Worm (Caenorhabditis elegans): ENCODE results near the gene F42A9.7.
A peak's percentile ranks its signal among the peaks of the same experiment; 100 is the strongest.

Gene F42A9.7

ce11 chrIV:8629609-8630052 is 12.7 kb upstream of the F42A9.7 start:
- TF ChIP-seq akir-1 (GFP tag; optimal IDR thresholded peaks at IDR 0.05) (no peak), zfh-2 (GFP tag; conservative IDR thresholded peaks at IDR 0.05) (peak; percentile 81), somi-1 (GFP tag; optimal IDR thresholded peaks at IDR 0.05) (peak; percentile 4), chd-7 (tag; optimal IDR thresholded peaks at IDR 0.05) (peak; percentile 53), F52B5.7 (tag; optimal IDR thresholded peaks at IDR 0.05) (no peak), hmg-1.2 (GFP tag; IDR thresholded peaks at IDR 0.05) (peak; percentile 58; the same call in 1 of the 2 replicates), attf-5 (GFP tag; optimal IDR thresholded peaks at IDR 0.05) (peak; percentile 23), mcd-1 (GFP tag; IDR thresholded peaks at IDR 0.05) (0 out of 2 replicates have a peak, but pooled peaks have one; percentile 21), lin-35 (GFP tag; optimal IDR thresholded peaks at IDR 0.05) (peak in 1 of 3 experiments; percentile 73), K12H6.12 (tag; optimal IDR thresholded peaks at IDR 0.05) (peak; percentile 77), cebp-1 (GFP tag; IDR thresholded peaks at IDR 0.05) (no peak), cebp-1 (tag; optimal IDR thresholded peaks at IDR 0.05) (peak; percentile 25)

- TF ChIP-seq nhr-90 (tag; optimal IDR thresholded peaks at IDR 0.05) (no peak), Y95B8A.8 (GFP tag; IDR thresholded peaks at IDR 0.05) (no peak), Y53G8AR.9 (GFP tag; conservative IDR thresholded peaks at IDR 0.05) (0 out of 2 replicates have a peak, but pooled peaks have one; percentile 25), snpc-1.1 (tag; optimal IDR thresholded peaks at IDR 0.05; ENCODE audit: insufficient read depth) (no peak)
These were observed 11.3 kb upstream of the F42A9.7 start for ce11 chrIV:8628262-8628661.

ce11 chrIV:8627328-8627727 is 10.4 kb upstream of the F42A9.7 start, which contains the start of gene F42A9.11:
Gene F42A9.11, plus strand, starts transcription at chrIV:8627637.
- TF ChIP-seq ztf-25 (GFP tag; IDR thresholded peaks at IDR 0.05) (0 out of 2 replicates have a peak, but pooled peaks have one; percentile 17), Y53G8AR.9 (GFP tag; conservative IDR thresholded peaks at IDR 0.05) (no peak), nhr-90 (tag; optimal IDR thresholded peaks at IDR 0.05) (no peak), ztf-22 (GFP tag; optimal IDR thresholded peaks at IDR 0.05) (no peak), hmg-1.2 (GFP tag; IDR thresholded peaks at IDR 0.05) (no peak; the same call in 1 of the 2 replicates), lin-54 (GFP tag; optimal IDR thresholded peaks at IDR 0.05) (no peak), ekl-4 (GFP tag; IDR thresholded peaks at IDR 0.05) (peak; percentile 35; the same call in 1 of the 2 replicates), zim-3 (tag; optimal IDR thresholded peaks at IDR 0.05) (peak; percentile 12), F57C9.4 (tag; optimal IDR thresholded peaks at IDR 0.05) (no peak), unc-62 (GFP tag; optimal IDR thresholded peaks at IDR 0.05) (no peak), let-607 (tag; optimal IDR thresholded peaks at IDR 0.05) (no peak), cebp-1 (GFP tag; IDR thresholded peaks at IDR 0.05) (no peak), cebp-1 (tag; optimal IDR thresholded peaks at IDR 0.05) (peak; percentile 31), F37B4.10 (GFP tag; IDR thresholded peaks at IDR 0.05) (no peak), aptf-3 (GFP tag; IDR thresholded peaks at IDR 0.05) (no peak), B0019.2 (GFP tag; conservative IDR thresholded peaks at IDR 0.05) (no peak), F57A8.1 (GFP tag; optimal IDR thresholded peaks at IDR 0.05) (no peak), tlf-1 (GFP tag; optimal IDR thresholded peaks at IDR 0.05) (no peak), nhr-80 (tag; optimal IDR thresholded peaks at IDR 0.05) (peak; percentile 30), egl-18 (GFP tag; IDR thresholded peaks at IDR 0.05) (no peak), die-1 (tag; optimal IDR thresholded peaks at IDR 0.05) (peak; percentile 14), K11D2.4 (GFP tag; IDR thresholded peaks at IDR 0.05) (peak; percentile 31; the same call in 1 of the 2 replicates), atf-7 (tag; optimal IDR thresholded peaks at IDR 0.05) (no peak), snpc-4 (GFP tag; optimal IDR thresholded peaks at IDR 0.05) (no peak), snpc-4 (tag; optimal IDR thresholded peaks at IDR 0.05) (peak in 3 of 4 experiments; percentile 9 to 29 (median 11)), snpc-1.1 (tag; optimal IDR thresholded peaks at IDR 0.05; ENCODE audit: insufficient read depth) (no peak), efl-1 (GFP tag; optimal IDR thresholded peaks at IDR 0.05) (no peak), egl-44 (GFP tag; IDR thresholded peaks at IDR 0.05) (no peak), Y79H2A.3 (GFP tag; conservative IDR thresholded peaks at IDR 0.05) (no peak), bed-2 (GFP tag; IDR thresholded peaks at IDR 0.05) (no peak), hsf-1 (GFP tag; IDR thresholded peaks at IDR 0.05) (no peak), cebp-2 (GFP tag; IDR thresholded peaks at IDR 0.05) (no peak), ceh-91 (GFP tag; IDR thresholded peaks at IDR 0.05) (no peak), nhr-27 (tag; optimal IDR thresholded peaks at IDR 0.05) (no peak)

Data from whole organism, young adult.